Fruit fly (Drosophila melanogaster): Measurements from ENCODE around the gene cpo.

cpo gene

DNA sequence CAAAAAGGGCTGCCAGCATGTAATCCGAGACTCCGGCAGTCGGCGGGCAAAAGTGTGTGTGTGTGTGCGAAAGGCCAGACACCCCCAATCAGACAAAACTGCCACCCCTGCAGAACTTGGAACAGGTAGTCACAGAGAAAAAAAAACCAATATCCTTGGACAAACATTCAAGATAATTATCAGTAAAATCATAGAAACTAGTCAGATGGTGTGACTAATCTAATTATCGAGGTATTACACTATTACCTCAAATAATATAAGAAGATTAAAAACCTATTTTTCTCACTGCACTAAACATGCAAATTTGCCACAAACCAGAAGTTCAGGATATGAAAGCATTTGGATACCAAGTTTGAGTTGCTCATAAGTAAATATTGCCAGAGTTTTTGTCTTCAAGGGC is 38.1 kb downstream of the cpo start (continued):
- peak; percentile 28 for TF ChIP-seq CG2120 (GFP tag; optimal IDR thresholded peaks at IDR 0.05)
- no peak for TF ChIP-seq CG5180 (GFP tag; optimal IDR thresholded peaks at IDR 0.05)
- TF ChIP-seq CG4707 (GFP tag; optimal IDR thresholded peaks at IDR 0.05), result no peak
- peak; percentile 48 for TF ChIP-seq CG18599 (GFP tag; optimal IDR thresholded peaks at IDR 0.05)
- no peak for TF ChIP-seq yki (optimal IDR thresholded peaks at IDR 0.05)

DNA sequence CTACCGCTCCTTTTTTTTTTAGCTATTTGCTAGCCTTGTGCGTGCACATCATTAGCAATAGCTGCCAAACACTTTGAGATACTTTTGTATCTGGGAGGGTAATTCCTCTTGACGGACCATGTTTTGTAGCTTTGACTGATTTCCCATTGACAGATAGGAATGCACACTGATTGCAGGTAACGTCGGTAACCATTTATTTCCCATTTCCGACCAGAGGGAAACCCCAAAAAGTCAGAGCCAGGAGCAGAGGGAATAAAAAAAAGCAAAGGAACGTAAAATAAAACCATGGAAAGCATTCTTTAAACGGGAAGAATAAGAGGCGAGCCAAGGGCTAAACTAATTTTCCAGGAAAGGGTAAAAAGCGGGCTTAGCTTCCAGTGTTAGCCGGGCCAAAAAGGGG is 38.7 kb downstream of the cpo start:
- TF ChIP-seq CG17612 (GFP tag; IDR thresholded peaks at IDR 0.05), result no peak
- TF ChIP-seq CG7963 (GFP tag; IDR thresholded peaks at IDR 0.05; ENCODE audit: partially characterized antibody), result no peak
- peak; percentile 91 for TF ChIP-seq Ets65A (GFP tag)
- TF ChIP-seq CG10543 (GFP tag; optimal IDR thresholded peaks at IDR 0.05), result no peak
- TF ChIP-seq Dref (GFP tag; IDR thresholded peaks at IDR 0.05), result no peak
- no peak for TF ChIP-seq CG14050 (GFP tag; IDR thresholded peaks at IDR 0.05)

DNA sequence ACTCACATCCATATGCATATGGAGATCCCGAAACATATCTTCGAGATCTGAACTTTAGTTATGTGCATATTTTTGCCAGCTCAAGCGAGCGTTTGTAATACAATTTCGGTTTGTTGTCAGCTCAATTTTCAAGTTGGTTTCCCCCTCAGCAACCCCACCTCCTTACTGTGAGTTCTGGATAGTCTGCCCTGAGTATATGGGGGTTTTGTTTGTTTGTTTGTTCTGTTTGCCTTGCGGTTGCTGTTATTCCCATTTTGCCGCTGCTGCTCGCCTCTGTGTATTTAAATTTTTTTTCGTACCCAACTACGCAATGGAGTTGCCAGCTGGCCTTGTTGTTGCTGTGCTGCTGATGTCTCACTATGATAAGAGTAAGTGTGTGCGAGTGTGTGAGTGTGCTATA is 45.7 kb downstream of the cpo start:
- TF ChIP-seq z (GFP tag; IDR thresholded peaks at IDR 0.05) (no peak), jigr1 (GFP tag; IDR thresholded peaks at IDR 0.05) (no peak), inv (GFP tag; IDR thresholded peaks at IDR 0.05; ENCODE audit: partially characterized antibody) (no peak), Rfx (GFP tag; IDR thresholded peaks at IDR 0.05) (peak; percentile 25; the same call in 1 of the 2 replicates), Oaz (GFP tag; IDR thresholded peaks at IDR 0.05) (no peak), wor (GFP tag; IDR thresholded peaks at IDR 0.05) (no peak), ssp (GFP tag; IDR thresholded peaks at IDR 0.05) (no peak), CG17568 (GFP tag; optimal IDR thresholded peaks at IDR 0.05) (peak; percentile 26), hkb (optimal IDR thresholded peaks at IDR 0.05) (no peak), hkb (GFP tag; IDR thresholded peaks at IDR 0.05) (no peak), exex (tag; optimal IDR thresholded peaks at IDR 0.05) (no peak), sens (GFP tag) (peak; percentile 58), fd102C (GFP tag; optimal IDR thresholded peaks at IDR 0.05) (no peak), lab (GFP tag; optimal IDR thresholded peaks at IDR 0.05) (peak; percentile 37), CG7987 (GFP tag; optimal IDR thresholded peaks at IDR 0.05) (no peak), vvl (GFP tag; IDR thresholded peaks at IDR 0.05) (peak; percentile 26), oc (tag; optimal IDR thresholded peaks at IDR 0.05) (no peak), CG14860 (GFP tag; IDR thresholded peaks at IDR 0.05; ENCODE audit: partially characterized antibody) (no peak), Med (GFP tag) (peak; percentile 38), Pdp1 (GFP tag; optimal IDR thresholded peaks at IDR 0.05) (no peak)

DNA sequence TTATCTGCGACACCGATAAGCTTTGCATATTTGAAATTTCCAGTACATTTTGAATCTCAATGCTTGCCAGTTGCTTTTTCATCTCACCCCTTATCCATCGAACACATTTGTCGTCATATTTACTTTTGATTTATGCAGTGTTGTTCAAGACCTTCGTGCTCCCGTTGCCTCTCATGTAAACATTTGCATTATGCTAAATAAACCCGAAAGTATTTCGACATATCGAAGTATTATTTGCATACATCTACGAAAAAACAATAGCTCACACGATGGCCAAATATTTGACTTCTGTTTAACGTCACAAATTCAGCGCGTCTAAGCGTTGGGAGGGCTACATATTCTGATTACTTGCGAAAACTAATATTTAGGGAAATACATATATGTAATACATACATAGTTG is 46.4 kb downstream of the cpo start:
- TF ChIP-seq CG9876 (GFP tag; optimal IDR thresholded peaks at IDR 0.05), result no peak
- no peak for TF ChIP-seq D (optimal IDR thresholded peaks at IDR 0.05)
- no peak for TF ChIP-seq D (GFP tag; optimal IDR thresholded peaks at IDR 0.05)
- peak; percentile 26 for TF ChIP-seq CG6813 (GFP tag; optimal IDR thresholded peaks at IDR 0.05)
- TF ChIP-seq CG10959 (GFP tag; IDR thresholded peaks at IDR 0.05), result no peak
- no peak for TF ChIP-seq slbo (GFP tag; IDR thresholded peaks at IDR 0.05)
- TF ChIP-seq CoRest (tag; optimal IDR thresholded peaks at IDR 0.05), result peak; percentile 2
- TF ChIP-seq sob (GFP tag; IDR thresholded peaks at IDR 0.05), result no peak
- no peak for TF ChIP-seq CG2116 (GFP tag; optimal IDR thresholded peaks at IDR 0.05)
- TF ChIP-seq GATAe (GFP tag; conservative IDR thresholded peaks at IDR 0.05), result no peak
- TF ChIP-seq ara (GFP tag; IDR thresholded peaks at IDR 0.05), result no peak
- TF ChIP-seq BtbVII (GFP tag; optimal IDR thresholded peaks at IDR 0.05), result peak; percentile 62
- peak; percentile 86 for TF ChIP-seq Med (GFP tag)
- no peak for TF ChIP-seq dati (GFP tag; IDR thresholded peaks at IDR 0.05)
- TF ChIP-seq CG6689 (GFP tag; IDR thresholded peaks at IDR 0.05), result no peak
- TF ChIP-seq zfh2 (GFP tag; optimal IDR thresholded peaks at IDR 0.05), result no peak
- no peak for TF ChIP-seq twi (tag; optimal IDR thresholded peaks at IDR 0.05)
- no peak for TF ChIP-seq yki (optimal IDR thresholded peaks at IDR 0.05)
- TF ChIP-seq pho (GFP tag; optimal IDR thresholded peaks at IDR 0.05), result no peak
- peak; percentile 70 for TF ChIP-seq lab (GFP tag; optimal IDR thresholded peaks at IDR 0.05)
- no peak for TF ChIP-seq CG2875 (GFP tag; optimal IDR thresholded peaks at IDR 0.05)
- TF ChIP-seq tx (GFP tag; optimal IDR thresholded peaks at IDR 0.05), result no peak

All from whole organism, embryonic.